Worm (Caenorhabditis elegans): ENCODE results near the gene srx-104.

- no peak for TF ChIP-seq madf-6 (GFP tag; IDR thresholded peaks at IDR 0.05)
- TF ChIP-seq atf-7 (tag; optimal IDR thresholded peaks at IDR 0.05): no peak
- no peak for TF ChIP-seq lag-1 (GFP tag; IDR thresholded peaks at IDR 0.05)
- TF ChIP-seq snpc-4 (GFP tag; optimal IDR thresholded peaks at IDR 0.05): no peak
- TF ChIP-seq snpc-4 (tag; optimal IDR thresholded peaks at IDR 0.05): no peak
- TF ChIP-seq ztf-22 (GFP tag; optimal IDR thresholded peaks at IDR 0.05): no peak
- no peak for TF ChIP-seq him-1 (tag; optimal IDR thresholded peaks at IDR 0.05)
- no peak for TF ChIP-seq nhr-27 (tag; optimal IDR thresholded peaks at IDR 0.05)
- TF ChIP-seq F39B2.1 (GFP tag; IDR thresholded peaks at IDR 0.05): no peak
- no peak for TF ChIP-seq let-607 (tag; optimal IDR thresholded peaks at IDR 0.05)
- no peak for TF ChIP-seq unc-62 (GFP tag; optimal IDR thresholded peaks at IDR 0.05)
- no peak for TF ChIP-seq K12H6.12 (tag; optimal IDR thresholded peaks at IDR 0.05)
These were observed 32.2 kb upstream of the srx-104 start, which contains the start of the genes sdz-12 and bath-31 for ce11 chrII:3731723-3732122.

Data from whole organism, young adult.